2 fruit fly cellular contexts compared by ENCODE assay signal in genomic region chr3R:17821744-17822143, dm6.
TF ChIP-seq lines count a peak whose summit lies in the region.

No protein-coding gene starts in this region.

TF ChIP-seq in whole organism, adult, 20 proteins besides CTCF, POLR2A, EP300 and RAD21:
- TF ChIP-seq CG12768 (GFP tag; optimal IDR thresholded peaks at IDR 0.05; lab: Kevin White, UChicago) (no peak), cic (GFP tag; optimal IDR thresholded peaks at IDR 0.05; lab: Kevin White, UChicago) (no peak), cnc (optimal IDR thresholded peaks at IDR 0.05; lab: Kevin White, UChicago) (no peak), kay (GFP tag; lab: Kevin White, UChicago; ENCODE audit: borderline replicate concordance) (peak; percentile 60)
TF ChIP-seq in whole organism, adult: peak in this region for 1.

TF ChIP-seq in whole organism, prepupa, 60 proteins besides CTCF, POLR2A, EP300 and RAD21:
- TF ChIP-seq CG9139 (GFP tag; optimal IDR thresholded peaks at IDR 0.05; lab: Kevin White, UChicago) (no peak), CG10631 (GFP tag; optimal IDR thresholded peaks at IDR 0.05; lab: Kevin White, UChicago) (peak; percentile 12), CG11294 (GFP tag; IDR thresholded peaks at IDR 0.05; lab: Robert Waterston, UW) (no peak), salr (GFP tag; optimal IDR thresholded peaks at IDR 0.05; lab: Kevin White, UChicago) (no peak), Met (GFP tag; optimal IDR thresholded peaks at IDR 0.05; lab: Kevin White, UChicago) (no peak), fd59A (GFP tag; optimal IDR thresholded peaks at IDR 0.05; lab: Kevin White, UChicago) (no peak), lz (GFP tag; optimal IDR thresholded peaks at IDR 0.05; lab: Kevin White, UChicago) (no peak), svp (GFP tag; lab: Kevin White, UChicago) (no peak), CG6163 (GFP tag; IDR thresholded peaks at IDR 0.05; lab: Robert Waterston, UW) (no peak), CG11762 (GFP tag; optimal IDR thresholded peaks at IDR 0.05; lab: Kevin White, UChicago; ENCODE audit: insufficient read depth) (no peak), CG32006 (GFP tag; optimal IDR thresholded peaks at IDR 0.05; lab: Kevin White, UChicago) (peak; percentile 40), acj6 (GFP tag; optimal IDR thresholded peaks at IDR 0.05; lab: Kevin White, UChicago) (no peak), Gug (GFP tag; IDR thresholded peaks at IDR 0.05; lab: Robert Waterston, UW) (no peak), Hr38 (GFP tag; optimal IDR thresholded peaks at IDR 0.05; lab: Kevin White, UChicago) (no peak), CG31627 (GFP tag; optimal IDR thresholded peaks at IDR 0.05; lab: Kevin White, UChicago) (no peak), CG4318 (GFP tag; optimal IDR thresholded peaks at IDR 0.05; lab: Kevin White, UChicago) (no peak), Eip78C (GFP tag; lab: Kevin White, UChicago) (peak; percentile 61), CG6792 (GFP tag; optimal IDR thresholded peaks at IDR 0.05; lab: Kevin White, UChicago) (no peak), CG8632 (GFP tag; optimal IDR thresholded peaks at IDR 0.05; lab: Kevin White, UChicago) (no peak), Sox15 (GFP tag; optimal IDR thresholded peaks at IDR 0.05; lab: Kevin White, UChicago) (no peak), Hr39 (GFP tag; optimal IDR thresholded peaks at IDR 0.05; lab: Kevin White, UChicago) (no peak), cyc (GFP tag; optimal IDR thresholded peaks at IDR 0.05; lab: Kevin White, UChicago) (no peak), eg (GFP tag; IDR thresholded peaks at IDR 0.05; lab: Robert Waterston, UW) (no peak), Smox (GFP tag; optimal IDR thresholded peaks at IDR 0.05; lab: Kevin White, UChicago) (no peak), dac (GFP tag; optimal IDR thresholded peaks at IDR 0.05; lab: Kevin White, UChicago) (no peak), topi (GFP tag; optimal IDR thresholded peaks at IDR 0.05; lab: Kevin White, UChicago) (no peak)
